Worm (Caenorhabditis elegans) whole organism, L2 larva: ENCODE data around the gene K01A6.4.

ENCODE experiments used
- ZK546.5 ChIP-seq: sonication (generic microtip); optimal IDR thresholded peaks from 2 replicates; lab custom pipeline; 2017; ENCODE audit warnings: missing biosample characterization, missing genetic modification characterization
- blmp-1 ChIP-seq: sonication (generic microtip); optimal IDR thresholded peaks from 2 replicates; lab custom pipeline; 2017; ENCODE audit warnings: missing genetic modification characterization, mild to moderate bottlenecking, missing compliant biosample characterization, antibody characterized with exemption, moderate library complexity; ENCODE audit not compliant: insufficient read depth
- ceh-82 ChIP-seq: fragments of 150-350 bp; optimal IDR thresholded peaks from 2 replicates; lab custom pipeline; 2014; ENCODE audit warnings: missing biosample characterization, missing genetic modification characterization
- egl-27 ChIP-seq: sonication (generic microtip); optimal IDR thresholded peaks from 3 replicates; lab custom pipeline; 2017; ENCODE audit warnings: missing biosample characterization, missing genetic modification reagents, missing genetic modification characterization
- lin-39 ChIP-seq: fragments of 150-350 bp; optimal IDR thresholded peaks from 2 replicates; lab custom pipeline; 2014; ENCODE audit warnings: missing biosample characterization, missing genetic modification reagents, missing genetic modification characterization
- lsy-2 ChIP-seq, 2 experiments: fragments of 150-350 bp in 1 of 2; sonication (generic microtip) in 1 of 2; optimal IDR thresholded peaks; 2 replicates each; lab custom pipeline; 2014 to 2017; ENCODE audit warnings: missing biosample characterization in 2 of 2, missing genetic modification characterization in 2 of 2
- nhr-12 ChIP-seq: fragments of 150-350 bp; optimal IDR thresholded peaks from 2 replicates; lab custom pipeline; 2014; ENCODE audit warnings: missing biosample characterization, missing genetic modification characterization
- nhr-237 ChIP-seq: fragments of 150-350 bp; optimal IDR thresholded peaks from 2 replicates; lab custom pipeline; 2014; ENCODE audit warnings: missing biosample characterization, missing genetic modification characterization
- nhr-6 ChIP-seq: fragments of 150-350 bp; optimal IDR thresholded peaks from 2 replicates; lab custom pipeline; 2014; ENCODE audit warnings: missing biosample characterization, missing genetic modification characterization
- nhr-77 ChIP-seq: fragments of 150-350 bp; optimal IDR thresholded peaks from 2 replicates; lab custom pipeline; 2014; ENCODE audit warnings: missing biosample characterization, missing genetic modification characterization
- unc-55 ChIP-seq: fragments of 150-350 bp; sonication (generic microtip); optimal IDR thresholded peaks from 3 replicates; lab custom pipeline; 2014; ENCODE audit warnings: missing biosample characterization, missing genetic modification reagents, missing genetic modification characterization
- ztf-11 ChIP-seq: sonication (generic microtip); optimal IDR thresholded peaks from 2 replicates; lab custom pipeline; 2017; ENCODE audit warnings: missing biosample characterization, missing genetic modification characterization
- ztf-4 ChIP-seq: fragments of 150-350 bp; optimal IDR thresholded peaks from 2 replicates; lab custom pipeline; 2014; ENCODE audit warnings: missing biosample characterization, missing genetic modification characterization

DNA sequence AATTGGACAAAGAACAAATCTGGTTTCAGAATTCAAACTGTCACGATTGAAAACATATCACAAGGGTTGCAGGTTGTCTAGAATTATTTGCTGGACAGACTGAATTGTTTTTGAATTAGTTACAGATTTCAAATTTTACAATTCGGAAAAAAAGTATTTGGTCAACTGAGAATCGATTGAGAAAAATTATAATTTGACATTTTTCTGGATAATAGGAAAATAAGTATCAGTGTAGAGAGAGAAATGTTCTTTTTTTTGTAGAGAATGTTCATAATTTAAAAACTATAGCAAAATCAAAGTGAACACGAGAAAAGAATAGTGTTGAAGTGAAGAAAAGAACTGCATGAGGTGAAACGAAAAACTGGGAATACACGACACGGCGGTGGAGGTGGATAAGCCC lies 39.4 kb downstream of the K01A6.4 start, which contains the start of gene dpy-20:
- TF ChIP-seq ztf-4 (tag; lab: Kevin White, UChicago) (no peak), nhr-6 (tag; lab: Kevin White, UChicago) (no peak), unc-55 (GFP tag; lab: Kevin White, UChicago) (no peak), ZK546.5 (tag; lab: Kevin White, UChicago) (no peak), nhr-12 (tag; lab: Kevin White, UChicago) (no peak), lsy-2 (tag; optimal IDR thresholded peaks at IDR 0.05; lab: Kevin White, UChicago) (no peak), lin-39 (no peak), ceh-82 (tag; lab: Kevin White, UChicago) (no peak), nhr-77 (tag; lab: Kevin White, UChicago) (no peak), ztf-11 (no peak), nhr-237 (tag; lab: Kevin White, UChicago) (no peak), blmp-1 (tag; lab: Kevin White, UChicago) (no peak), egl-27 (tag; lab: Kevin White, UChicago) (no peak)
